Fruit fly (Drosophila melanogaster) whole organism, embryonic: ENCODE data around the gene Rim2.

ENCODE experiments used
- Aef1 ChIP-seq: fragments of 200-800 bp; sonication (Bioruptor generic); IDR thresholded peaks from 3 replicates; pipeline ENCODE4 v1.3.6; 2022; ENCODE audit warnings: missing biosample characterization, missing genetic modification characterization
- Antp ChIP-seq: fragments of 200-800 bp; sonication (Bioruptor generic); optimal IDR thresholded peaks from 3 replicates; lab custom pipeline; 2016; ENCODE audit warnings: missing biosample characterization, missing genetic modification characterization
- BEAF-32 ChIP-seq: fragments of 200-800 bp; sonication (Bioruptor generic); optimal IDR thresholded peaks from 3 replicates; lab custom pipeline; 2017; ENCODE audit warnings: missing biosample characterization, missing genetic modification characterization, mild to moderate bottlenecking, moderate library complexity, missing genetic modification reagents
- CG10654 ChIP-seq: fragments of 200-800 bp; sonication (Bioruptor generic); optimal IDR thresholded peaks from 2 replicates; lab custom pipeline; 2016; ENCODE audit warnings: missing biosample characterization, missing genetic modification characterization
- CG11085 ChIP-seq: fragments of 200-800 bp; sonication (Bioruptor generic); IDR thresholded peaks from 2 replicates; pipeline ENCODE4 v1.3.6; 2022; ENCODE audit warnings: missing biosample characterization, missing genetic modification characterization
- CG12391 ChIP-seq: fragments of 200-800 bp; sonication (Bioruptor generic); optimal IDR thresholded peaks from 3 replicates; lab custom pipeline; 2018; ENCODE audit warnings: missing biosample characterization, mild to moderate bottlenecking, missing genetic modification characterization, moderate library complexity
- CG12659 ChIP-seq: fragments of 200-800 bp; sonication (Bioruptor generic); optimal IDR thresholded peaks from 3 replicates; lab custom pipeline; 2017; ENCODE audit warnings: mild to moderate bottlenecking, missing biosample characterization, missing genetic modification reagents, missing genetic modification characterization
- CG16779 ChIP-seq: fragments of 200-800 bp; sonication (Bioruptor generic); IDR thresholded peaks from 2 replicates; pipeline ENCODE4 v1.3.6; 2022; ENCODE audit warnings: missing biosample characterization, missing genetic modification characterization
- CG17612 ChIP-seq: fragments of 200-800 bp; sonication (Bioruptor generic); IDR thresholded peaks from 2 replicates; pipeline ENCODE4 v1.3.6; 2022; ENCODE audit warnings: missing biosample characterization, missing genetic modification characterization
- CG18619 ChIP-seq: fragments of 200-800 bp; sonication (Bioruptor generic); optimal IDR thresholded peaks from 3 replicates; lab custom pipeline; 2017; ENCODE audit warnings: missing biosample characterization, mild to moderate bottlenecking, missing genetic modification characterization
- CG2120 ChIP-seq: fragments of 200-800 bp; sonication (Bioruptor generic); optimal IDR thresholded peaks from 3 replicates; lab custom pipeline; 2016; ENCODE audit warnings: missing biosample characterization, missing genetic modification characterization
- CG2712 ChIP-seq: fragments of 200-800 bp; optimal IDR thresholded peaks from 3 replicates; lab custom pipeline; 2019; ENCODE audit warnings: missing biosample characterization, mild to moderate bottlenecking, missing genetic modification characterization, moderate library complexity
- CG3065 ChIP-seq: fragments of 200-800 bp; sonication (Bioruptor generic); optimal IDR thresholded peaks from 2 replicates; lab custom pipeline; 2016; ENCODE audit warnings: missing biosample characterization, missing genetic modification characterization
- CG31388 ChIP-seq: fragments of 200-800 bp; sonication (Bioruptor generic); optimal IDR thresholded peaks from 2 replicates; lab custom pipeline; 2016; ENCODE audit warnings: missing biosample characterization, missing genetic modification characterization
- CG3281 ChIP-seq: fragments of 200-800 bp; sonication (Bioruptor generic); optimal IDR thresholded peaks from 3 replicates; lab custom pipeline; 2017; ENCODE audit warnings: missing biosample characterization, mild to moderate bottlenecking, missing genetic modification characterization
- CG3838 ChIP-seq: fragments of 200-800 bp; sonication (Bioruptor generic); optimal IDR thresholded peaks from 3 replicates; lab custom pipeline; 2016; ENCODE audit warnings: missing biosample characterization, missing genetic modification characterization
- CG6765 ChIP-seq: fragments of 200-800 bp; sonication (Bioruptor generic); optimal IDR thresholded peaks from 3 replicates; lab custom pipeline; 2017; ENCODE audit warnings: missing biosample characterization, mild to moderate bottlenecking, missing genetic modification characterization
- CG7963 ChIP-seq: fragments of 200-800 bp; sonication (Bioruptor generic); IDR thresholded peaks from 3 replicates; pipeline ENCODE4 v1.3.6; 2022; ENCODE audit warnings: missing biosample characterization, missing genetic modification characterization; ENCODE audit not compliant: partially characterized antibody
- CG8388 ChIP-seq: fragments of 200-800 bp; sonication (Bioruptor generic); optimal IDR thresholded peaks from 2 replicates; lab custom pipeline; 2019; ENCODE audit warnings: missing biosample characterization, mild to moderate bottlenecking, missing genetic modification characterization, moderate library complexity
- CG9609 ChIP-seq: fragments of 200-800 bp; sonication (Bioruptor generic); optimal IDR thresholded peaks from 3 replicates; lab custom pipeline; 2016; ENCODE audit warnings: missing biosample characterization, missing genetic modification characterization
- CG9817 ChIP-seq: fragments of 200-800 bp; sonication (Bioruptor generic); optimal IDR thresholded peaks from 2 replicates; lab custom pipeline; 2018; ENCODE audit warnings: missing biosample characterization, mild to moderate bottlenecking, missing genetic modification characterization, moderate library complexity
- CG9932 ChIP-seq: fragments of 200-800 bp; sonication (Bioruptor generic); IDR thresholded peaks from 2 replicates; pipeline ENCODE4 v1.3.6; 2022; ENCODE audit warnings: missing biosample characterization, missing genetic modification characterization
- E2f2 ChIP-seq: fragments of 200-800 bp; sonication (Bioruptor generic); IDR thresholded peaks from 2 replicates; pipeline ENCODE4 v1.3.6; 2022; ENCODE audit warnings: missing biosample characterization, missing genetic modification characterization
- H15 ChIP-seq: fragments of 200-800 bp; sonication (Bioruptor generic); IDR thresholded peaks from 3 replicates; pipeline ENCODE4 v1.3.6; 2022; ENCODE audit warnings: missing biosample characterization, missing genetic modification characterization
- Hand ChIP-seq: fragments of 200-800 bp; sonication (Bioruptor generic); optimal IDR thresholded peaks from 2 replicates; lab custom pipeline; 2017; ENCODE audit warnings: mild to moderate bottlenecking, missing biosample characterization, missing genetic modification reagents, missing genetic modification characterization
- Hr39 ChIP-seq: fragments of >200 bp; optimal IDR thresholded peaks from 2 replicates; lab custom pipeline; 2017
- Mad ChIP-seq: fragments of 200-800 bp; sonication (Bioruptor generic); optimal IDR thresholded peaks from 2 replicates; lab custom pipeline; 2016; ENCODE audit warnings: missing biosample characterization, missing genetic modification characterization
- Mes4 ChIP-seq: fragments of 200-800 bp; sonication (Bioruptor generic); optimal IDR thresholded peaks from 2 replicates; lab custom pipeline; 2016; ENCODE audit warnings: missing biosample characterization, missing genetic modification characterization
- Mrtf ChIP-seq: fragments of 200-800 bp; sonication (Bioruptor generic); IDR thresholded peaks from 3 replicates; pipeline ENCODE4 v1.3.6; 2022; ENCODE audit warnings: missing biosample characterization, missing genetic modification characterization
- NK7.1 ChIP-seq: fragments of 200-800 bp; sonication (Bioruptor generic); optimal IDR thresholded peaks from 3 replicates; lab custom pipeline; 2016; ENCODE audit warnings: missing biosample characterization, missing genetic modification characterization
- Scr ChIP-seq: fragments of 200-800 bp; sonication (Bioruptor generic); IDR thresholded peaks from 2 replicates; pipeline ENCODE4 v1.3.6; 2022; ENCODE audit warnings: missing biosample characterization, missing genetic modification characterization; ENCODE audit not compliant: partially characterized antibody
- Sry-δ ChIP-seq: fragments of 200-800 bp; sonication (Bioruptor generic); optimal IDR thresholded peaks from 2 replicates; lab custom pipeline; 2016; ENCODE audit warnings: missing biosample characterization, missing genetic modification characterization
- bowl ChIP-seq: fragments of 200-800 bp; sonication (Bioruptor generic); IDR thresholded peaks from 2 replicates; pipeline ENCODE4 v1.3.6; 2022; ENCODE audit warnings: missing biosample characterization, missing genetic modification characterization
- br ChIP-seq: fragments of >200 bp; optimal IDR thresholded peaks from 2 replicates; lab custom pipeline; 2017
- cad ChIP-seq: fragments of >200 bp; optimal IDR thresholded peaks from 2 replicates; lab custom pipeline; 2017; ENCODE audit warnings: missing biosample characterization, missing genetic modification characterization
- caup ChIP-seq: fragments of 200-800 bp; sonication (Bioruptor generic); optimal IDR thresholded peaks from 3 replicates; lab custom pipeline; 2017; ENCODE audit warnings: missing biosample characterization, mild to moderate bottlenecking, missing genetic modification characterization, moderate library complexity; ENCODE audit not compliant: severe bottlenecking
- corto ChIP-seq: fragments of 200-800 bp; sonication (Bioruptor generic); optimal IDR thresholded peaks from 2 replicates; lab custom pipeline; 2016; ENCODE audit warnings: missing biosample characterization, mild to moderate bottlenecking, missing genetic modification characterization, moderate library complexity
- crc ChIP-seq: fragments of 200-800 bp; sonication (Bioruptor generic); optimal IDR thresholded peaks from 2 replicates; lab custom pipeline; 2016; ENCODE audit warnings: missing biosample characterization, missing genetic modification characterization
- dati ChIP-seq: fragments of 200-800 bp; sonication (Bioruptor generic); IDR thresholded peaks from 2 replicates; pipeline ENCODE4 v1.3.6; 2022; ENCODE audit warnings: missing biosample characterization, missing genetic modification characterization
- dimm ChIP-seq: fragments of 200-800 bp; sonication (Bioruptor generic); IDR thresholded peaks from 2 replicates; pipeline ENCODE4 v1.3.6; 2022; ENCODE audit warnings: missing biosample characterization, missing genetic modification characterization
- lbe ChIP-seq: fragments of 200-800 bp; sonication (Bioruptor generic); optimal IDR thresholded peaks from 2 replicates; lab custom pipeline; 2016; ENCODE audit warnings: missing biosample characterization, mild to moderate bottlenecking, missing genetic modification characterization
- nerfin-1 ChIP-seq: fragments of 200-800 bp; sonication (Bioruptor generic); optimal IDR thresholded peaks from 3 replicates; lab custom pipeline; 2019; ENCODE audit warnings: missing biosample characterization, mild to moderate bottlenecking, missing genetic modification characterization, moderate library complexity
- p53 ChIP-seq: fragments of 200-800 bp; sonication (Bioruptor generic); optimal IDR thresholded peaks from 2 replicates; lab custom pipeline; 2016; ENCODE audit warnings: missing biosample characterization, missing genetic modification characterization
- ro ChIP-seq: fragments of 200-800 bp; sonication (Bioruptor generic); IDR thresholded peaks from 2 replicates; pipeline ENCODE4 v1.3.6; 2022; ENCODE audit warnings: missing biosample characterization, missing genetic modification characterization
- salm ChIP-seq: fragments of 200-800 bp; sonication (Bioruptor generic); optimal IDR thresholded peaks from 2 replicates; lab custom pipeline; 2018; ENCODE audit warnings: missing biosample characterization, mild to moderate bottlenecking, missing genetic modification characterization
- sens-2 ChIP-seq: fragments of 200-800 bp; sonication (Bioruptor generic); IDR thresholded peaks from 2 replicates; pipeline ENCODE4 v1.3.6; 2022; ENCODE audit warnings: missing biosample characterization, missing genetic modification characterization
- shn ChIP-seq: fragments of 200-800 bp; sonication (Bioruptor generic); optimal IDR thresholded peaks from 3 replicates; lab custom pipeline; 2016; ENCODE audit warnings: missing biosample characterization, missing genetic modification characterization
- ssp ChIP-seq: fragments of 200-800 bp; sonication (Bioruptor generic); IDR thresholded peaks from 2 replicates; pipeline ENCODE4 v1.3.6; 2022; ENCODE audit warnings: missing biosample characterization, missing genetic modification characterization
- tgo ChIP-seq: fragments of 200-800 bp; sonication (Bioruptor generic); IDR thresholded peaks from 3 replicates; pipeline ENCODE4 v1.3.6; 2022; ENCODE audit warnings: missing biosample characterization, missing genetic modification characterization
- vnd ChIP-seq: fragments of 200-800 bp; sonication (Bioruptor generic); IDR thresholded peaks from 3 replicates; pipeline ENCODE4 v1.3.6; 2022; ENCODE audit warnings: missing biosample characterization, missing genetic modification characterization; ENCODE audit not compliant: partially characterized antibody
- yki ChIP-seq: fragments of >200 bp; optimal IDR thresholded peaks from 3 replicates; lab custom pipeline; 2018

Gene Rim2

dm6 chr2L:1727826-1728619 lies 3.8 kb upstream of the Rim2 start (continued):
- TF ChIP-seq Mad, result peak; percentile 94
- TF ChIP-seq CG2712, result peak; percentile 96
- TF ChIP-seq dati (GFP tag; lab: Robert Waterston, UW), result peak; percentile 72
- peak; percentile 58; the same call in 1 of the 3 replicates for TF ChIP-seq CG7963 (GFP tag; lab: Robert Waterston, UW)
- peak; percentile 95 for TF ChIP-seq H15 (GFP tag; lab: Robert Waterston, UW)
- peak; percentile 91 for TF ChIP-seq ro (GFP tag; lab: Robert Waterston, UW)
- TF ChIP-seq tgo (GFP tag; lab: Robert Waterston, UW), result peak; percentile 97
- peak; percentile 99 for TF ChIP-seq CG12659 (GFP tag; lab: Kevin White, UChicago)
- peak; percentile 79 for TF ChIP-seq Sry-δ (GFP tag; lab: Kevin White, UChicago)
- peak; percentile 96 for TF ChIP-seq Mrtf (GFP tag; lab: Robert Waterston, UW)
- TF ChIP-seq bowl (GFP tag; lab: Robert Waterston, UW), result peak; percentile 91
- peak; percentile 73 for TF ChIP-seq CG9609
- peak; percentile 99 for TF ChIP-seq CG18619 (GFP tag; lab: Kevin White, UChicago)
- peak; percentile 94 for TF ChIP-seq vnd (GFP tag; lab: Robert Waterston, UW)
- TF ChIP-seq CG9932, result peak; percentile 99
- TF ChIP-seq Aef1 (GFP tag; lab: Robert Waterston, UW), result peak; percentile 94
- peak; percentile 83 for TF ChIP-seq CG31388 (GFP tag; lab: Kevin White, UChicago)
- peak; percentile 74 for TF ChIP-seq NK7.1 (GFP tag; lab: Kevin White, UChicago)
- peak; percentile 97 for TF ChIP-seq corto
- TF ChIP-seq Mes4 (GFP tag; lab: Kevin White, UChicago), result peak; percentile 74
- peak; percentile 90 for TF ChIP-seq ssp (GFP tag; lab: Robert Waterston, UW)
- TF ChIP-seq CG17612 (GFP tag; lab: Robert Waterston, UW), result peak; percentile 90
- TF ChIP-seq CG3065 (GFP tag; lab: Kevin White, UChicago), result peak; percentile 89
- peak; percentile 99 for TF ChIP-seq Hand
- no peak for TF ChIP-seq yki (lab: Kevin White, UChicago)
- peak; percentile 99 for TF ChIP-seq caup
- peak; percentile 98 for TF ChIP-seq CG12391
- TF ChIP-seq cad (GFP tag; lab: Kevin White, UChicago), result no peak
- TF ChIP-seq salm, result peak; percentile 98
- peak; percentile 94 for TF ChIP-seq nerfin-1 (tag; lab: Kevin White, UChicago)
- TF ChIP-seq CG11085 (GFP tag; lab: Robert Waterston, UW), result peak; percentile 94
- TF ChIP-seq CG3838 (GFP tag; lab: Kevin White, UChicago), result peak; percentile 82
- peak; percentile 97 for TF ChIP-seq Scr (GFP tag; lab: Robert Waterston, UW)
- peak; percentile 96 for TF ChIP-seq lbe
- TF ChIP-seq crc (GFP tag; lab: Kevin White, UChicago), result no peak
- TF ChIP-seq CG3281 (GFP tag; lab: Kevin White, UChicago), result no peak
- peak; percentile 96 for TF ChIP-seq CG6765
- TF ChIP-seq CG8388, result peak; percentile 97
- TF ChIP-seq shn, result peak; percentile 57
- peak; percentile 92 for TF ChIP-seq BEAF-32 (GFP tag; lab: Kevin White, UChicago)
- no peak for TF ChIP-seq br (lab: Kevin White, UChicago)
- TF ChIP-seq Hr39 (lab: Kevin White, UChicago), result no peak
- TF ChIP-seq CG10654, result peak; percentile 93
- TF ChIP-seq CG2120 (GFP tag; lab: Kevin White, UChicago), result peak; percentile 98
- TF ChIP-seq dimm (GFP tag; lab: Robert Waterston, UW), result peak; percentile 78
- TF ChIP-seq CG16779 (GFP tag; lab: Robert Waterston, UW), result peak; percentile 92
- peak; percentile 34 for TF ChIP-seq p53 (GFP tag; lab: Kevin White, UChicago)
- peak; percentile 74 for TF ChIP-seq Antp (GFP tag; lab: Kevin White, UChicago)
- TF ChIP-seq sens-2 (GFP tag; lab: Robert Waterston, UW), result peak; percentile 89
- peak; percentile 99 for TF ChIP-seq CG9817 (tag; lab: Kevin White, UChicago)
- TF ChIP-seq E2f2 (GFP tag; lab: Robert Waterston, UW), result peak; percentile 83
